Fruit fly (Drosophila melanogaster): ENCODE results near the gene Dhfr.

Dhfr gene

dm6 chr3R:16502595-16503305 lies 21.8 kb downstream of the Dhfr start, which contains the start of gene CG42342:
Gene CG42342 (plus strand): TSS chr3R:16502770.
- no peak for TF ChIP-seq noc (tag; optimal IDR thresholded peaks at IDR 0.05)

DNA sequence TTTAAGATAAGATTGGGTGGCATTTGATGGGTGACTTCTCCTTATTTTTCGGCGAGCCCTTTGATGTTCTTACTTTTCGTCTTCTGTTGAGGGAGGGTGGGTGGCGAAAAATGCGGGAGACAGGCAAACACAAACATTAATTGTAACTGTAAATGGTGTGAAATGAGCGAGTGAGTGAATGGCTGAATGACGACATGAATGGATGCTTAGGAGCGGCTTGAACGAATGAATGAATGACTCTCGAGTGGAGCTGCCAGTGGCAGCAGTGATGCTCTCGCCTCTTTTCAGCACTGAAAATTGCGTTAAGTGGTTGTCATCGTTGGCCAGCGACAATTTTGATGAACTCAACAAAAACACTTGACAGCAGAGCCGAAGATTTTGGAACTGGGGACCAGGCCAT lies 23.6 kb downstream of the Dhfr start:
- no peak for TF ChIP-seq noc (tag; optimal IDR thresholded peaks at IDR 0.05)

DNA sequence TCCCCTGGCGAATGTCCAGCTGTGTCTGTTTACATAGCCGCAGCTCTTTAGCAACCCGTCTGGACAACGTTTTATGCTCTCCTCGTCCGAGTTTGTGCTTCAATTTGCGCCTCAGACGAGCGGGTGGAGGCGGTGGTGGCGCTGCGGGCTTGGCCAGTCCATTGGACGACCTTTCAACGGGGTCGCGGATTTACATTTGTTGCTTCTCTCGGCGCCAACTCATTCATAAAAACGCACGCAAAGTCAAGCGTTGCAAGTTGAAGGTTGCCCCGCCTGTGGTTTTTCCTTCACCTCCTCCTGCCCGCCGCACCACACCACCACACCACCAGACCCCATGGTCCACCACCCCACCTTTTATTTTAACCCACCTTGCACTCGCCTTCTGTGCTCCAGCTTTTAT lies 26.7 kb downstream of the Dhfr start:
- no peak for TF ChIP-seq noc (tag; optimal IDR thresholded peaks at IDR 0.05)

DNA sequence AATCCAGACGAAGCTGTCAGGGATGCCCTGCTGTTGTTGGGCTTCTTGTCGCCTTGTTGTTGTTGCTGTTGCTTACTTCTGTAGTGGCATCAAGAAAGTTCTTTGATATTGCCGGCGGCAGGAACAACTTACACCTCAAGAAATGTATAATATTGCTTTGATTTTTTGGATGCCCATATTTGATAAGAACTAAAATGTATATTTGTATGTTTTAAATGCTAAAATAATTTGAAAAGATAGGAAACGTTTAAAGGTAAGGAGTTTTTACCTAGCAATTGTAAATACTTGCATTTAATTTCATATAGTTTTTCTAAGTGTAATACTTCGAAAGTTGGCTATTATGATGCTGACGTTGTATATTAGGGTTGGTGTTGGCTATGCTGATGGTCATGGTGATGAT lies 29.2 kb downstream of the Dhfr start:
- TF ChIP-seq noc (tag; optimal IDR thresholded peaks at IDR 0.05) = no peak

DNA sequence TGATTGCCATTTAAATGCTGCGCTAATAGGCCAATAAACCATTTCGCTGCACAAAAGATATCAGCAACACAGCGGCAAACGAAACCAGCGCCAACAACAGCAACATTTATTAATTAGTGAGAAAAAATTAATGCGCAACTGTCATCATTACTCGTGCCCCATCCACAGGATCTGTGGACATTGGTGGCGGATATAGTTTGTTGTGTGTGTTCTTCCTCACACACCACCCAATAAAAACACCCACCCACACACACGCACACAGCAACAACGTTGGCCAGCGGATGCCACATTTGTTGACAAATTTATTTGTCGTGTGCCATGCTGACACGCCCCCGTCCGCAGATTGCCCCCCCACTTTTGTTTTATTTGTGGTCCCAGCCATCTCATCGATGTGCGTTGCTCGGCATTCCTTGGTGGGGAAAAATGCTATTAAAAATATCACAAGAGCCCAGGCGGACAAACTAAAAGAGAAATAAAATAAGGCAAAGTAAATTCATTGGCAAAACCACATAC lies 37.2 kb downstream of the Dhfr start:
- no peak for TF ChIP-seq noc (tag; optimal IDR thresholded peaks at IDR 0.05)

dm6 chr3R:16523395-16523794 lies 42.4 kb downstream of the Dhfr start:
- TF ChIP-seq noc (tag; optimal IDR thresholded peaks at IDR 0.05) = no peak

dm6 chr3R:16524178-16524577 lies 43.2 kb downstream of the Dhfr start:
- no peak for TF ChIP-seq noc (tag; optimal IDR thresholded peaks at IDR 0.05)

DNA sequence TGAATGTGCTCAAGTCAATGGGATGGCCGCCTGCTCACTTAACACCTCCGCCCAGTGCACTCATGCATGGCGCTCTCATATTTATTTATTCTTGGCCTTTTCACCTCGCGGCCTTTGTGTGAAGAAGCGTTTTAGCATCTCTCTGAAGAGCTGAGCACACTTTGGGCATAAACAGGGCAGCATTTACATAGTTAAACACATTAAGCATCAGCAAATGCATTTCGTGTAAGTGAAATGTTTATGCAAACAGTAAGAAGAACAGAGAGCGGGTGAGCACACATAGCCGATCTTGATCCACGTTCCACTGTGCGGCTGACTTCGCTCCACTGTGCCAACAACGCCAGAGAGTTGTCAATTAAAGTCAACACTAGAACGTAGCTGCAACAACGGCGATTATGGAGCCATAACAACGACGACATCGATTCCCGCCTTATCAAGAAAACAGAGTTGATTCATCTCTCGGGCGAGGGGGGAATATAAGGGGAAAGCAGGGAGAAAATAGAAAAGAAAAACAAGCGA lies 43.7 kb downstream of the Dhfr start:
- no peak for TF ChIP-seq noc (tag; optimal IDR thresholded peaks at IDR 0.05)

DNA sequence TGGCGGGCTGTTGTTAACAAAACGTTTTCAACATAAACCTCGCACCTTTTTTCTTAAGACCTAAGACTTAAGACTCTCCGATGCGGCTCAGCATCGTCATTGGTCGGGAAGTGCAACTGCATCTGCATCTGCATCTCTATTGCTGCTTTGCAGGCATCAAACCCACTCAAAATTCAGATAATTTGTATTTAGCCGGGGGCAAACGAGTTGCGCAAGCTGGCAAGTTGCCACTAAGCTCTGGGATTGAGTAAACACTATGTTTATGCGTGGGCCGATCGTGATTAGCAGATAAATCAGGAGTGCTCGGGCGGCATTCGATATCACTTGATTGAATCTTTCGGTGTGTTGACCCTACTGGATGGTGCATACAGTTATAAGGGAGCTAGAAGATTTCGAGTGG lies 44.6 kb downstream of the Dhfr start:
- TF ChIP-seq noc (tag; optimal IDR thresholded peaks at IDR 0.05) = no peak

- no peak for TF ChIP-seq noc (tag; optimal IDR thresholded peaks at IDR 0.05)
Observed at dm6 chr3R:16526256-16526655, 45.3 kb downstream of the Dhfr start.

- TF ChIP-seq noc (tag; optimal IDR thresholded peaks at IDR 0.05) = no peak
Observed at dm6 chr3R:16526697-16527370, 45.9 kb downstream of the Dhfr start.

DNA sequence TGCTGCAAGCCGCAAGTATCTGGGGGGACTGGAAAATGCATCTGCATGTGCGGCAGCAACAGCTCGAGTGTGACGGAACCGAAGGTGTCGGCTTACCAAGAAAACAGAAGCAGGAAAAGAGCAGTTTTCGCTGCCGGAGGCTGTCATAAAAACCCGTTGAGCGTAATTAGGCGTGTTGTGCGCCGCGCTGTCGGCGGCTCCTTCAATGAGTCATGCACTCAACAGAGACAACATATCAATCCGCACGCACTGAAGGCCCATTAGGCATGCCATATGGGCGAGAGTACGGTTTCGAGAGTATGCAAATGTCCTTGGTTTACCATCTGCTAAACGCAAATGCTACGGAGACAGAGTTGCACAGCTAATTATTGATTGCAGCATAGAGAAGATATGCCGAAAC lies 47.5 kb downstream of the Dhfr start:
- TF ChIP-seq noc (tag; optimal IDR thresholded peaks at IDR 0.05) = no peak

DNA sequence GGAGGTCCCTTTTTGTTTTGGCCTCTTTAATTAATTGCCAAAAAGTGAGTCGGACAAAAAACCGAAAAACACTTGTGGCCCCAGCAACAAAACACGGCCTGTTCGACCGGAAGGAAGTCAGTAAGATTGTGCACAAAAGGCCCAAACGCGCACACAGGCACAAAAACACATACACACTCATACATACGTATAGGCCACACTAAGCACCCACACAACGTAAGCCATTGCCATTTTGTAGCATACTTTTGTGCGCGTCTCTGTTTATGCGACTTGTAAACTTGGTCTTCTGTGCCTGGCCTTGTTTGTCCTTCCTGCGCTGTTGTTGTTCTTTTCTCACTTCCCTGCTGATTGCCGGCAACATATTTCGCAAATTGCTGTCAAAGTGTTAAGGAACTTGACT lies 49.5 kb downstream of the Dhfr start:
- TF ChIP-seq noc (tag; optimal IDR thresholded peaks at IDR 0.05) = no peak

Data from whole organism, larva.